Worm (Caenorhabditis elegans): ENCODE results near the gene olrn-1.

- TF ChIP-seq gmeb-2 (tag; optimal IDR thresholded peaks at IDR 0.05) (no peak), Y22D7AL.16 (tag; optimal IDR thresholded peaks at IDR 0.05) (no peak), ceh-9 (tag; optimal IDR thresholded peaks at IDR 0.05) (no peak), pag-3 (tag; optimal IDR thresholded peaks at IDR 0.05; ENCODE audit: borderline replicate concordance) (no peak)
These were observed 40.4 kb upstream of the olrn-1 start, which contains the start of gene suox-1 for ce11 chrX:15496927-15497605.

All from whole organism, late embryonic.